Fruit fly (Drosophila melanogaster): ENCODE results near the gene CG15760.
A peak's percentile ranks its signal among the peaks of the same experiment; 100 is the strongest.

CG15760 gene

dm6 chrX:13641891-13642617 lies 27.4 kb upstream of the CG15760 start:
- TF ChIP-seq woc (GFP tag; optimal IDR thresholded peaks at IDR 0.05): no peak
- no peak for TF ChIP-seq Sp1 (GFP tag; optimal IDR thresholded peaks at IDR 0.05)
- TF ChIP-seq Rel (GFP tag; optimal IDR thresholded peaks at IDR 0.05): no peak
- TF ChIP-seq Rel (tag; optimal IDR thresholded peaks at IDR 0.05): peak; percentile 62
- no peak for TF ChIP-seq usp (GFP tag; optimal IDR thresholded peaks at IDR 0.05)
- peak; percentile 95 for TF ChIP-seq Dif (GFP tag; optimal IDR thresholded peaks at IDR 0.05; ENCODE audit: partially characterized antibody)
- peak; percentile 56 for TF ChIP-seq Hr83 (GFP tag; optimal IDR thresholded peaks at IDR 0.05; ENCODE audit: poor library complexity, severe bottlenecking)
- TF ChIP-seq jim (GFP tag; optimal IDR thresholded peaks at IDR 0.05): no peak
- no peak for TF ChIP-seq foxo (GFP tag; optimal IDR thresholded peaks at IDR 0.05)
- no peak for TF ChIP-seq brk (GFP tag; optimal IDR thresholded peaks at IDR 0.05)
- TF ChIP-seq fru (GFP tag; optimal IDR thresholded peaks at IDR 0.05): no peak
- TF ChIP-seq dsf (GFP tag; optimal IDR thresholded peaks at IDR 0.05; ENCODE audit: borderline replicate concordance): no peak
- TF ChIP-seq N (GFP tag; optimal IDR thresholded peaks at IDR 0.05): no peak
- no peak for TF ChIP-seq pan (optimal IDR thresholded peaks at IDR 0.05)
- TF ChIP-seq Jra (GFP tag; optimal IDR thresholded peaks at IDR 0.05): no peak
- TF ChIP-seq sv (GFP tag; optimal IDR thresholded peaks at IDR 0.05): no peak
- TF ChIP-seq HLH106 (tag; optimal IDR thresholded peaks at IDR 0.05): no peak
- no peak for TF ChIP-seq CG32264 (GFP tag; optimal IDR thresholded peaks at IDR 0.05)
- no peak for TF ChIP-seq sage (GFP tag; optimal IDR thresholded peaks at IDR 0.05)
- no peak for TF ChIP-seq Abd-B (GFP tag; optimal IDR thresholded peaks at IDR 0.05)
- TF ChIP-seq OdsH (GFP tag; optimal IDR thresholded peaks at IDR 0.05): no peak
- no peak for TF ChIP-seq Hnf4 (GFP tag; optimal IDR thresholded peaks at IDR 0.05)
- TF ChIP-seq lola (GFP tag; optimal IDR thresholded peaks at IDR 0.05): no peak
- TF ChIP-seq Vsx2 (GFP tag; optimal IDR thresholded peaks at IDR 0.05; ENCODE audit: partially characterized antibody): peak; percentile 85
- TF ChIP-seq tai (GFP tag; optimal IDR thresholded peaks at IDR 0.05): no peak
- peak; percentile 85 for TF ChIP-seq h (GFP tag; optimal IDR thresholded peaks at IDR 0.05)
- no peak for TF ChIP-seq psq (GFP tag; optimal IDR thresholded peaks at IDR 0.05)
- TF ChIP-seq ey (GFP tag; optimal IDR thresholded peaks at IDR 0.05): no peak
- peak; percentile 95 for TF ChIP-seq CrebA (GFP tag; optimal IDR thresholded peaks at IDR 0.05; ENCODE audit: borderline replicate concordance)
- TF ChIP-seq Mio (GFP tag; optimal IDR thresholded peaks at IDR 0.05): no peak
- peak; percentile 17 for TF ChIP-seq rgr (GFP tag; optimal IDR thresholded peaks at IDR 0.05)
- TF ChIP-seq GATAd (GFP tag; optimal IDR thresholded peaks at IDR 0.05): no peak
- no peak for TF ChIP-seq Dfd (GFP tag; optimal IDR thresholded peaks at IDR 0.05)
- TF ChIP-seq dl (GFP tag; optimal IDR thresholded peaks at IDR 0.05; ENCODE audit: insufficient read depth in 1 of 2, partially characterized antibody in 2 of 2): peak; percentile 86 to 89
- no peak for TF ChIP-seq Myc (optimal IDR thresholded peaks at IDR 0.05)
- no peak for TF ChIP-seq CG9705 (GFP tag; optimal IDR thresholded peaks at IDR 0.05)
- no peak for TF ChIP-seq dmrt93B (GFP tag; optimal IDR thresholded peaks at IDR 0.05)
- TF ChIP-seq br (GFP tag; optimal IDR thresholded peaks at IDR 0.05): no peak
- no peak for TF ChIP-seq Hr78 (GFP tag; optimal IDR thresholded peaks at IDR 0.05)

dm6 chrX:13643961-13644360 lies 25.5 kb upstream of the CG15760 start:
- TF ChIP-seq psq (GFP tag; optimal IDR thresholded peaks at IDR 0.05) (peak; percentile 16), sage (GFP tag; optimal IDR thresholded peaks at IDR 0.05) (no peak), Hr78 (GFP tag; optimal IDR thresholded peaks at IDR 0.05) (no peak), jim (GFP tag; optimal IDR thresholded peaks at IDR 0.05) (no peak), dsf (GFP tag; optimal IDR thresholded peaks at IDR 0.05; ENCODE audit: borderline replicate concordance) (no peak), usp (GFP tag; optimal IDR thresholded peaks at IDR 0.05) (no peak), dmrt93B (GFP tag; optimal IDR thresholded peaks at IDR 0.05) (peak; percentile 19), foxo (GFP tag; optimal IDR thresholded peaks at IDR 0.05) (peak in 1 of 2 experiments; percentile 76), tai (GFP tag; optimal IDR thresholded peaks at IDR 0.05) (no peak), sv (GFP tag; optimal IDR thresholded peaks at IDR 0.05) (no peak), Abd-B (GFP tag; optimal IDR thresholded peaks at IDR 0.05) (no peak), fru (GFP tag; optimal IDR thresholded peaks at IDR 0.05) (peak; percentile 66), Rel (GFP tag; optimal IDR thresholded peaks at IDR 0.05) (no peak), Rel (tag; optimal IDR thresholded peaks at IDR 0.05) (no peak), CrebA (GFP tag; optimal IDR thresholded peaks at IDR 0.05; ENCODE audit: borderline replicate concordance) (no peak), CG9705 (GFP tag; optimal IDR thresholded peaks at IDR 0.05) (no peak), lola (GFP tag; optimal IDR thresholded peaks at IDR 0.05) (no peak), Hnf4 (GFP tag; optimal IDR thresholded peaks at IDR 0.05) (peak; percentile 23), Hr83 (GFP tag; optimal IDR thresholded peaks at IDR 0.05; ENCODE audit: poor library complexity, severe bottlenecking) (no peak), Myc (optimal IDR thresholded peaks at IDR 0.05) (no peak), ey (GFP tag; optimal IDR thresholded peaks at IDR 0.05) (peak; percentile 55), Mio (GFP tag; optimal IDR thresholded peaks at IDR 0.05) (no peak), Vsx2 (GFP tag; optimal IDR thresholded peaks at IDR 0.05; ENCODE audit: partially characterized antibody) (no peak), Jra (GFP tag; optimal IDR thresholded peaks at IDR 0.05) (no peak), OdsH (GFP tag; optimal IDR thresholded peaks at IDR 0.05) (peak; percentile 60), HLH106 (tag; optimal IDR thresholded peaks at IDR 0.05) (peak; percentile 27), brk (GFP tag; optimal IDR thresholded peaks at IDR 0.05) (peak; percentile 16), pan (optimal IDR thresholded peaks at IDR 0.05) (no peak), br (GFP tag; optimal IDR thresholded peaks at IDR 0.05) (peak; percentile 38), Dfd (GFP tag; optimal IDR thresholded peaks at IDR 0.05) (no peak), h (GFP tag; optimal IDR thresholded peaks at IDR 0.05) (peak; percentile 70), GATAd (GFP tag; optimal IDR thresholded peaks at IDR 0.05) (no peak), Sp1 (GFP tag; optimal IDR thresholded peaks at IDR 0.05) (peak; percentile 25), N (GFP tag; optimal IDR thresholded peaks at IDR 0.05) (no peak), woc (GFP tag; optimal IDR thresholded peaks at IDR 0.05) (peak; percentile 17), CG32264 (GFP tag; optimal IDR thresholded peaks at IDR 0.05) (no peak), rgr (GFP tag; optimal IDR thresholded peaks at IDR 0.05) (peak; percentile 62), dl (GFP tag; optimal IDR thresholded peaks at IDR 0.05; ENCODE audit: insufficient read depth in 1 of 2, partially characterized antibody in 2 of 2) (no peak), Dif (GFP tag; optimal IDR thresholded peaks at IDR 0.05; ENCODE audit: partially characterized antibody) (no peak)
